Worm (Caenorhabditis elegans) whole organism, mixed stage, embryonic: ENCODE results near the gene F25H9.6.

Source experiments
- M03D4.4 ChIP-seq: sonication (generic microtip); optimal IDR thresholded peaks from 2 replicates; lab custom pipeline; 2017; ENCODE audit warnings: mild to moderate bottlenecking, missing genetic modification characterization, missing compliant biosample characterization
- bed-3 ChIP-seq: fragments of 200-800 bp; sonication (Bioruptor generic); optimal IDR thresholded peaks from 3 replicates; lab custom pipeline; 2018; ENCODE audit warnings: mild to moderate bottlenecking, missing genetic modification characterization, moderate library complexity, missing compliant biosample characterization
- ceh-39 ChIP-seq: fragments of 150-350 bp; optimal IDR thresholded peaks from 2 replicates; lab custom pipeline; 2014; ENCODE audit warnings: missing biosample characterization, missing genetic modification characterization
- ceh-43 ChIP-seq: fragments of 200-800 bp; sonication (Bioruptor generic); optimal IDR thresholded peaks from 2 replicates; lab custom pipeline; 2018; ENCODE audit warnings: mild to moderate bottlenecking, missing genetic modification characterization, moderate library complexity, missing compliant biosample characterization
- ces-1 ChIP-seq: fragments of 150-350 bp; optimal IDR thresholded peaks from 2 replicates; lab custom pipeline; 2014; ENCODE audit warnings: missing biosample characterization, missing genetic modification reagents, missing genetic modification characterization
- cnd-1 ChIP-seq: fragments of 200-800 bp; sonication (Bioruptor generic); optimal IDR thresholded peaks from 2 replicates; lab custom pipeline; 2018; ENCODE audit warnings: mild to moderate bottlenecking, missing genetic modification characterization, missing compliant biosample characterization
- drap-1 ChIP-seq: fragments of 200-800 bp; sonication (Bioruptor generic); optimal IDR thresholded peaks from 3 replicates; lab custom pipeline; 2018; ENCODE audit warnings: mild to moderate bottlenecking, missing genetic modification characterization, missing compliant biosample characterization
- flh-1 ChIP-seq: fragments of 200-800 bp; sonication (Bioruptor generic); optimal IDR thresholded peaks from 2 replicates; lab custom pipeline; 2018; ENCODE audit warnings: mild to moderate bottlenecking, missing genetic modification characterization, moderate library complexity, missing compliant biosample characterization
- lin-13 ChIP-seq: fragments of 150-350 bp; optimal IDR thresholded peaks from 2 replicates; lab custom pipeline; 2014; ENCODE audit warnings: missing biosample characterization, missing genetic modification characterization
- lsy-2 ChIP-seq: fragments of 150-350 bp; optimal IDR thresholded peaks from 2 replicates; lab custom pipeline; 2014; ENCODE audit warnings: missing biosample characterization, missing genetic modification characterization
- mab-5 ChIP-seq: fragments of 150-350 bp; optimal IDR thresholded peaks from 2 replicates; lab custom pipeline; 2014; ENCODE audit warnings: missing biosample characterization, missing genetic modification characterization
- mep-1 ChIP-seq: fragments of 150-350 bp; optimal IDR thresholded peaks from 2 replicates; lab custom pipeline; 2017; ENCODE audit warnings: missing biosample characterization, missing genetic modification reagents, missing genetic modification characterization, inconsistent platforms
- mls-2 ChIP-seq: sonication (generic microtip); optimal IDR thresholded peaks from 2 replicates; lab custom pipeline; 2016; ENCODE audit warnings: mild to moderate bottlenecking, missing genetic modification characterization, moderate library complexity, missing compliant biosample characterization
- nhr-12 ChIP-seq: fragments of 150-350 bp; optimal IDR thresholded peaks from 2 replicates; lab custom pipeline; 2014; ENCODE audit warnings: missing biosample characterization, missing genetic modification characterization
- nhr-2 ChIP-seq: fragments of 150-350 bp; optimal IDR thresholded peaks from 2 replicates; lab custom pipeline; 2014; ENCODE audit warnings: missing biosample characterization, missing genetic modification characterization
- nhr-237 ChIP-seq: fragments of 150-350 bp; optimal IDR thresholded peaks from 2 replicates; lab custom pipeline; 2014; ENCODE audit warnings: missing biosample characterization, missing genetic modification characterization
- nhr-28 ChIP-seq: fragments of 150-350 bp; optimal IDR thresholded peaks from 2 replicates; lab custom pipeline; 2014; ENCODE audit warnings: missing biosample characterization, missing genetic modification characterization
- nhr-76 ChIP-seq: sonication (generic microtip); optimal IDR thresholded peaks from 2 replicates; lab custom pipeline; 2017; ENCODE audit warnings: missing biosample characterization, missing genetic modification characterization
- pha-4 ChIP-seq: fragments of 150-350 bp; optimal IDR thresholded peaks from 2 replicates; lab custom pipeline; 2018; ENCODE audit warnings: missing biosample characterization, missing genetic modification reagents, missing genetic modification characterization
- sem-2 ChIP-seq: fragments of 200-800 bp; sonication (Bioruptor generic); optimal IDR thresholded peaks from 2 replicates; lab custom pipeline; 2018; ENCODE audit warnings: mild to moderate bottlenecking, missing genetic modification characterization, missing compliant biosample characterization
- sptf-1 ChIP-seq: sonication (generic microtip); optimal IDR thresholded peaks from 2 replicates; lab custom pipeline; 2017; ENCODE audit warnings: mild to moderate bottlenecking, missing genetic modification characterization, moderate library complexity, missing compliant biosample characterization
- tbx-8 ChIP-seq: fragments of 200-800 bp; sonication (Bioruptor generic); optimal IDR thresholded peaks from 2 replicates; lab custom pipeline; 2018; ENCODE audit warnings: mild to moderate bottlenecking, missing genetic modification characterization, moderate library complexity, missing compliant biosample characterization
- unc-62 ChIP-seq: fragments of 150-350 bp; optimal IDR thresholded peaks from 2 replicates; lab custom pipeline; 2014; ENCODE audit warnings: missing biosample characterization, missing genetic modification reagents, missing genetic modification characterization
- zip-8 ChIP-seq: fragments of 150-350 bp; optimal IDR thresholded peaks from 2 replicates; lab custom pipeline; 2014; ENCODE audit warnings: missing biosample characterization, missing genetic modification characterization

The F25H9.6 gene

ce11 chrV:13468190-13468765 is at the start of gene F25H9.6, which contains the start of gene F25H9.7:
Gene F25H9.6, minus strand, starts transcription at chrV:13468361.
Gene F25H9.7, plus strand, starts transcription at chrV:13468376.
- TF ChIP-seq drap-1, result peak; percentile 30
- TF ChIP-seq cnd-1, result peak; percentile 55
- TF ChIP-seq nhr-237 (tag; lab: Kevin White, UChicago), result no peak
- peak; percentile 33 for TF ChIP-seq lin-13 (tag; lab: Kevin White, UChicago)
- peak; percentile 78 for TF ChIP-seq sptf-1 (tag; lab: Kevin White, UChicago)
- TF ChIP-seq mep-1 (tag; lab: Kevin White, UChicago), result peak; percentile 52
- TF ChIP-seq mls-2 (tag; lab: Kevin White, UChicago), result no peak
- TF ChIP-seq ces-1 (GFP tag; lab: Kevin White, UChicago), result peak; percentile 49
- no peak for TF ChIP-seq tbx-8 (GFP tag; lab: Kevin White, UChicago)
- TF ChIP-seq, all 35 proteins: peak for 6

- TF ChIP-seq pha-4 (tag; lab: Kevin White, UChicago), result no peak
- no peak for TF ChIP-seq lin-13 (tag; lab: Kevin White, UChicago)
- no peak for TF ChIP-seq nhr-28 (tag; lab: Kevin White, UChicago)
- no peak for TF ChIP-seq mls-2 (tag; lab: Kevin White, UChicago)
- TF ChIP-seq nhr-12, result no peak
These were observed 47.0 kb upstream of the F25H9.6 start, which contains the start of gene semi-1 for ce11 chrV:13515115-13515514. Gene semi-1, minus strand, starts transcription at chrV:13515215.

ce11 chrV:13512515-13512914 is 44.4 kb upstream of the F25H9.6 start:
- TF ChIP-seq nhr-76 (tag; lab: Kevin White, UChicago), result no peak
- TF ChIP-seq zip-8, result no peak
- TF ChIP-seq flh-1 (GFP tag; lab: Kevin White, UChicago), result no peak
- no peak for TF ChIP-seq nhr-2
- no peak for TF ChIP-seq tbx-8 (GFP tag; lab: Kevin White, UChicago)
- TF ChIP-seq lsy-2 (tag; lab: Kevin White, UChicago), result no peak
- no peak for TF ChIP-seq mab-5 (tag; lab: Kevin White, UChicago)
- no peak for TF ChIP-seq ceh-39 (tag; lab: Kevin White, UChicago)
- TF ChIP-seq mls-2 (tag; lab: Kevin White, UChicago), result no peak

- TF ChIP-seq ceh-39 (tag; lab: Kevin White, UChicago), result no peak
- TF ChIP-seq zip-8, result peak; percentile 64
These were observed 43.5 kb upstream of the F25H9.6 start, which contains the start of gene avr-15 for ce11 chrV:13511618-13512017. Gene avr-15, minus strand, starts transcription at chrV:13511718.

ce11 chrV:13506321-13506720 is 38.2 kb upstream of the F25H9.6 start, which contains the start of gene R11G10.4:
Gene R11G10.4, plus strand, starts transcription at chrV:13506621.
- TF ChIP-seq bed-3, result no peak
- TF ChIP-seq sptf-1 (tag; lab: Kevin White, UChicago), result no peak
- no peak for TF ChIP-seq pha-4 (tag; lab: Kevin White, UChicago)
- TF ChIP-seq ceh-43 (GFP tag; lab: Kevin White, UChicago), result no peak
- TF ChIP-seq unc-62 (GFP tag; lab: Kevin White, UChicago), result no peak
- no peak for TF ChIP-seq cnd-1
- no peak for TF ChIP-seq flh-1 (GFP tag; lab: Kevin White, UChicago)
- no peak for TF ChIP-seq nhr-28 (tag; lab: Kevin White, UChicago)
- no peak for TF ChIP-seq nhr-76 (tag; lab: Kevin White, UChicago)
- TF ChIP-seq ceh-39 (tag; lab: Kevin White, UChicago), result no peak
- no peak for TF ChIP-seq sem-2
- TF ChIP-seq lin-13 (tag; lab: Kevin White, UChicago), result no peak
- TF ChIP-seq M03D4.4 (tag; lab: Kevin White, UChicago), result no peak

ce11 chrV:13499227-13499626 is 31.1 kb upstream of the F25H9.6 start:
- TF ChIP-seq nhr-237 (tag; lab: Kevin White, UChicago) (no peak), nhr-12 (no peak)
- TF ChIP-seq, all 35 proteins: peak for 0

ce11 chrV:13497322-13497847 is 29.2 kb upstream of the F25H9.6 start, which contains the start of the genes eea-1 and gut-2:
Gene eea-1, minus strand, starts transcription at chrV:13497372.
Gene gut-2, plus strand, starts transcription at chrV:13497690.
- peak; percentile 25 for TF ChIP-seq nhr-237 (tag; lab: Kevin White, UChicago)
- no peak for TF ChIP-seq zip-8
- peak; percentile 22 for TF ChIP-seq lsy-2 (tag; lab: Kevin White, UChicago)
- peak; percentile 73 for TF ChIP-seq mep-1 (tag; lab: Kevin White, UChicago)
- no peak for TF ChIP-seq cnd-1
- TF ChIP-seq ces-1 (GFP tag; lab: Kevin White, UChicago), result peak; percentile 90
- peak; percentile 60 for TF ChIP-seq pha-4 (tag; lab: Kevin White, UChicago)
- TF ChIP-seq, all 35 proteins: peak for 5
